Fruit fly (Drosophila melanogaster): Measurements from ENCODE around the gene Cpr72Ec.

The Cpr72Ec gene

dm6 chr3L:16328207-16328891, 38.8 kb downstream of the Cpr72Ec start, which contains the start of gene CG13058:
TSS of gene CG13058 (plus strand) at chr3L:16328841.
- TF ChIP-seq CG16779 (tag; optimal IDR thresholded peaks at IDR 0.05) (peak; percentile 10), CG8119 (GFP tag; IDR thresholded peaks at IDR 0.05) (peak; percentile 89), Eip93F (GFP tag; optimal IDR thresholded peaks at IDR 0.05) (no peak), pdm3 (GFP tag; optimal IDR thresholded peaks at IDR 0.05) (peak; percentile 73), CG8632 (GFP tag; optimal IDR thresholded peaks at IDR 0.05) (peak; percentile 4), CG6792 (GFP tag; optimal IDR thresholded peaks at IDR 0.05) (peak; percentile 21), spab (GFP tag; optimal IDR thresholded peaks at IDR 0.05) (no peak), CG31627 (GFP tag; optimal IDR thresholded peaks at IDR 0.05) (no peak), CG11294 (GFP tag; IDR thresholded peaks at IDR 0.05) (peak; percentile 48; the same call in 1 of the 2 replicates), ss (GFP tag; optimal IDR thresholded peaks at IDR 0.05) (no peak), CG1621 (tag; optimal IDR thresholded peaks at IDR 0.05) (peak; percentile 15), Sox102F (GFP tag; optimal IDR thresholded peaks at IDR 0.05) (no peak), fd85E (GFP tag; optimal IDR thresholded peaks at IDR 0.05) (no peak), CG3919 (GFP tag; optimal IDR thresholded peaks at IDR 0.05) (peak; percentile 44), lz (GFP tag; optimal IDR thresholded peaks at IDR 0.05) (no peak), esn (GFP tag; optimal IDR thresholded peaks at IDR 0.05) (no peak), acj6 (GFP tag; optimal IDR thresholded peaks at IDR 0.05) (peak; percentile 50), CG7368 (GFP tag; optimal IDR thresholded peaks at IDR 0.05) (no peak), CG9139 (GFP tag; optimal IDR thresholded peaks at IDR 0.05) (no peak), CG15336 (GFP tag; IDR thresholded peaks at IDR 0.05) (peak; percentile 93), Blimp-1 (GFP tag; optimal IDR thresholded peaks at IDR 0.05) (no peak), Ets21C (GFP tag; optimal IDR thresholded peaks at IDR 0.05) (no peak), Hr39 (GFP tag; optimal IDR thresholded peaks at IDR 0.05) (no peak), Lpt (GFP tag; optimal IDR thresholded peaks at IDR 0.05) (peak; percentile 65), dsx (GFP tag; optimal IDR thresholded peaks at IDR 0.05; ENCODE audit: poor library complexity, severe bottlenecking) (no peak), achi (GFP tag; optimal IDR thresholded peaks at IDR 0.05) (peak; percentile 61), Met (GFP tag; optimal IDR thresholded peaks at IDR 0.05) (peak; percentile 9), CG8319 (GFP tag; optimal IDR thresholded peaks at IDR 0.05) (no peak), CG11902 (GFP tag; optimal IDR thresholded peaks at IDR 0.05) (no peak), Eip75B (GFP tag; optimal IDR thresholded peaks at IDR 0.05) (no peak), CG6276 (GFP tag; optimal IDR thresholded peaks at IDR 0.05) (peak; percentile 79), Gug (GFP tag; IDR thresholded peaks at IDR 0.05) (peak; percentile 32; the same call in 1 of the 2 replicates), CG4318 (GFP tag; optimal IDR thresholded peaks at IDR 0.05) (peak; percentile 78), dac (GFP tag; optimal IDR thresholded peaks at IDR 0.05) (peak; percentile 35), fd59A (GFP tag; optimal IDR thresholded peaks at IDR 0.05) (peak; percentile 61), CG3032 (tag; optimal IDR thresholded peaks at IDR 0.05) (peak; percentile 32), CG10631 (GFP tag; optimal IDR thresholded peaks at IDR 0.05) (peak; percentile 37), Sox15 (GFP tag; optimal IDR thresholded peaks at IDR 0.05) (no peak), OdsH (GFP tag; optimal IDR thresholded peaks at IDR 0.05) (peak; percentile 55), net (GFP tag; optimal IDR thresholded peaks at IDR 0.05) (peak; percentile 72), CG10669 (GFP tag; optimal IDR thresholded peaks at IDR 0.05) (peak; percentile 62), svp (GFP tag) (no peak), Sox14 (GFP tag; optimal IDR thresholded peaks at IDR 0.05) (peak; percentile 39), cyc (GFP tag; optimal IDR thresholded peaks at IDR 0.05) (no peak), CG11762 (GFP tag; optimal IDR thresholded peaks at IDR 0.05; ENCODE audit: insufficient read depth) (peak; percentile 43), vri (GFP tag; optimal IDR thresholded peaks at IDR 0.05) (no peak), fkh (GFP tag; optimal IDR thresholded peaks at IDR 0.05) (peak; percentile 67), Hr4 (GFP tag; optimal IDR thresholded peaks at IDR 0.05) (peak; percentile 85), CG6854 (GFP tag; optimal IDR thresholded peaks at IDR 0.05) (no peak), Hr38 (GFP tag; optimal IDR thresholded peaks at IDR 0.05) (peak; percentile 5), CG6808 (GFP tag; optimal IDR thresholded peaks at IDR 0.05) (peak; percentile 40)
